Worm (Caenorhabditis elegans) whole organism, midembryonic: Measurements from ENCODE around the gene C14B9.3.

Source experiments
- T22C8.4 ChIP-seq: fragments of 200-800 bp; sonication (Bioruptor generic); IDR thresholded peaks from 2 replicates; pipeline ENCODE4 v1.3.6; 2022; ENCODE audit warnings: missing genetic modification characterization, missing compliant biosample characterization
- cog-1 ChIP-seq: sonication (generic microtip); optimal IDR thresholded peaks from 2 replicates; lab custom pipeline; 2016; ENCODE audit warnings: missing genetic modification characterization, missing compliant biosample characterization
- flt-1 ChIP-seq: fragments of 200-800 bp; sonication (Bioruptor generic); IDR thresholded peaks from 2 replicates; pipeline ENCODE4 v1.3.6; 2022; ENCODE audit warnings: missing genetic modification characterization, missing compliant biosample characterization
- klf-2 ChIP-seq: fragments of 200-800 bp; sonication (Bioruptor generic); conservative IDR thresholded peaks from 2 replicates; pipeline ENCODE4 v1.3.6; 2022; ENCODE audit warnings: missing genetic modification reagents, missing genetic modification characterization, missing compliant biosample characterization
- med-1 ChIP-seq: sonication (generic microtip); optimal IDR thresholded peaks from 2 replicates; lab custom pipeline; 2017; ENCODE audit warnings: missing genetic modification characterization, mild to moderate bottlenecking, missing compliant biosample characterization, antibody characterized with exemption, missing genetic modification reagents; ENCODE audit not compliant: insufficient read depth
- ref-1 ChIP-seq: fragments of 200-800 bp; sonication (Bioruptor generic); conservative IDR thresholded peaks from 2 replicates; pipeline ENCODE4 v1.3.6; 2022; ENCODE audit warnings: missing genetic modification reagents, missing genetic modification characterization, missing compliant biosample characterization
- tab-1 ChIP-seq: fragments of 200-800 bp; sonication (Bioruptor generic); IDR thresholded peaks from 2 replicates; pipeline ENCODE4 v1.3.6; 2022; ENCODE audit warnings: missing genetic modification characterization, missing compliant biosample characterization
- ztf-23 ChIP-seq: fragments of 200-800 bp; sonication (Bioruptor generic); IDR thresholded peaks from 2 replicates; pipeline ENCODE4 v1.3.6; 2022; ENCODE audit warnings: missing genetic modification reagents, missing genetic modification characterization, missing compliant biosample characterization
- ztf-29 ChIP-seq: fragments of 200-800 bp; sonication (Bioruptor generic); IDR thresholded peaks from 2 replicates; pipeline ENCODE4 v1.3.6; 2022; ENCODE audit warnings: missing genetic modification reagents, missing genetic modification characterization, missing compliant biosample characterization

C14B9.3 gene

ce11 chrIII:8108490-8108889 is at the start of gene C14B9.3:
TSS of gene C14B9.3 (plus strand) at chrIII:8108790.
- no peak for TF ChIP-seq flt-1 (GFP tag; lab: Robert Waterston, UW)
- no peak for TF ChIP-seq klf-2
- TF ChIP-seq cog-1 (tag; lab: Kevin White, UChicago), result no peak
- TF ChIP-seq tab-1 (GFP tag; lab: Robert Waterston, UW), result no peak
- no peak for TF ChIP-seq T22C8.4 (GFP tag; lab: Robert Waterston, UW)
- no peak for TF ChIP-seq med-1 (GFP tag; lab: Kevin White, UChicago)
- TF ChIP-seq ztf-29 (GFP tag; lab: Robert Waterston, UW), result no peak
- TF ChIP-seq ztf-23 (GFP tag; lab: Robert Waterston, UW), result no peak
- TF ChIP-seq ref-1 (GFP tag; lab: Robert Waterston, UW), result no peak

- TF ChIP-seq klf-2, result no peak
- TF ChIP-seq ztf-23 (GFP tag; lab: Robert Waterston, UW), result no peak
- no peak for TF ChIP-seq ztf-29 (GFP tag; lab: Robert Waterston, UW)
- no peak for TF ChIP-seq tab-1 (GFP tag; lab: Robert Waterston, UW)
- TF ChIP-seq med-1 (GFP tag; lab: Kevin White, UChicago), result no peak
- no peak for TF ChIP-seq flt-1 (GFP tag; lab: Robert Waterston, UW)
- no peak for TF ChIP-seq T22C8.4 (GFP tag; lab: Robert Waterston, UW)
- no peak for TF ChIP-seq cog-1 (tag; lab: Kevin White, UChicago)
- no peak for TF ChIP-seq ref-1 (GFP tag; lab: Robert Waterston, UW)
These were observed 47.5 kb upstream of the C14B9.3 start for ce11 chrIII:8061114-8061513.

- no peak for TF ChIP-seq med-1 (GFP tag; lab: Kevin White, UChicago)
- TF ChIP-seq ztf-23 (GFP tag; lab: Robert Waterston, UW), result no peak
- TF ChIP-seq ref-1 (GFP tag; lab: Robert Waterston, UW), result no peak
- no peak for TF ChIP-seq tab-1 (GFP tag; lab: Robert Waterston, UW)
- no peak for TF ChIP-seq klf-2
- TF ChIP-seq T22C8.4 (GFP tag; lab: Robert Waterston, UW), result no peak
- TF ChIP-seq flt-1 (GFP tag; lab: Robert Waterston, UW), result no peak
- TF ChIP-seq ztf-29 (GFP tag; lab: Robert Waterston, UW), result 0 out of 2 replicates have a peak, but pooled peaks have one; percentile 31
These were observed 44.9 kb upstream of the C14B9.3 start for ce11 chrIII:8063659-8064058.

- TF ChIP-seq ztf-23 (GFP tag; lab: Robert Waterston, UW), result no peak
- no peak for TF ChIP-seq tab-1 (GFP tag; lab: Robert Waterston, UW)
- no peak for TF ChIP-seq T22C8.4 (GFP tag; lab: Robert Waterston, UW)
- no peak for TF ChIP-seq ztf-29 (GFP tag; lab: Robert Waterston, UW)
- no peak for TF ChIP-seq ref-1 (GFP tag; lab: Robert Waterston, UW)
- TF ChIP-seq cog-1 (tag; lab: Kevin White, UChicago), result no peak
- TF ChIP-seq klf-2, result no peak
- no peak for TF ChIP-seq flt-1 (GFP tag; lab: Robert Waterston, UW)
These were observed 43.5 kb upstream of the C14B9.3 start for ce11 chrIII:8065101-8065500.

ce11 chrIII:8066989-8067388 is 41.6 kb upstream of the C14B9.3 start, which contains the start of gene pros-1:
TSS of gene pros-1 (plus strand) at chrIII:8067289.
- TF ChIP-seq klf-2 (no peak), flt-1 (GFP tag; lab: Robert Waterston, UW) (no peak), tab-1 (GFP tag; lab: Robert Waterston, UW) (no peak), ztf-29 (GFP tag; lab: Robert Waterston, UW) (no peak), ztf-23 (GFP tag; lab: Robert Waterston, UW) (no peak), ref-1 (GFP tag; lab: Robert Waterston, UW) (no peak), med-1 (GFP tag; lab: Kevin White, UChicago) (no peak), cog-1 (tag; lab: Kevin White, UChicago) (no peak), T22C8.4 (GFP tag; lab: Robert Waterston, UW) (no peak)

ce11 chrIII:8067798-8068197 is 40.8 kb upstream of the C14B9.3 start:
- TF ChIP-seq ztf-29 (GFP tag; lab: Robert Waterston, UW), result no peak
- TF ChIP-seq klf-2, result no peak
- TF ChIP-seq cog-1 (tag; lab: Kevin White, UChicago), result no peak
- no peak for TF ChIP-seq med-1 (GFP tag; lab: Kevin White, UChicago)

ce11 chrIII:8069206-8069605 is 39.4 kb upstream of the C14B9.3 start:
- no peak for TF ChIP-seq ztf-29 (GFP tag; lab: Robert Waterston, UW)
- TF ChIP-seq flt-1 (GFP tag; lab: Robert Waterston, UW), result peak; percentile 80

- no peak for TF ChIP-seq T22C8.4 (GFP tag; lab: Robert Waterston, UW)
- no peak for TF ChIP-seq ztf-23 (GFP tag; lab: Robert Waterston, UW)
- TF ChIP-seq med-1 (GFP tag; lab: Kevin White, UChicago), result no peak
- TF ChIP-seq klf-2, result no peak
- no peak for TF ChIP-seq tab-1 (GFP tag; lab: Robert Waterston, UW)
- no peak for TF ChIP-seq ztf-29 (GFP tag; lab: Robert Waterston, UW)
- TF ChIP-seq cog-1 (tag; lab: Kevin White, UChicago), result no peak
- no peak for TF ChIP-seq ref-1 (GFP tag; lab: Robert Waterston, UW)
- no peak for TF ChIP-seq flt-1 (GFP tag; lab: Robert Waterston, UW)
These were observed 31.4 kb upstream of the C14B9.3 start for ce11 chrIII:8077180-8077579.

ce11 chrIII:8080165-8080738 is 28.3 kb upstream of the C14B9.3 start, which contains the start of the genes dcr-1 and apc-2:
TSS of gene dcr-1 (minus strand) at chrIII:8080281.
TSS of gene apc-2 (plus strand) at chrIII:8080629.
- TF ChIP-seq ztf-23 (GFP tag; lab: Robert Waterston, UW) (no peak), tab-1 (GFP tag; lab: Robert Waterston, UW) (no peak), cog-1 (tag; lab: Kevin White, UChicago) (no peak), ztf-29 (GFP tag; lab: Robert Waterston, UW) (no peak), klf-2 (no peak), med-1 (GFP tag; lab: Kevin White, UChicago) (no peak), T22C8.4 (GFP tag; lab: Robert Waterston, UW) (no peak), ref-1 (GFP tag; lab: Robert Waterston, UW) (no peak), flt-1 (GFP tag; lab: Robert Waterston, UW) (no peak)
